Fruit fly (Drosophila melanogaster): Measurements from ENCODE around the gene CG10657.
A peak's percentile ranks its signal among the peaks of the same experiment; 100 is the strongest.

Gene CG10657

DNA sequence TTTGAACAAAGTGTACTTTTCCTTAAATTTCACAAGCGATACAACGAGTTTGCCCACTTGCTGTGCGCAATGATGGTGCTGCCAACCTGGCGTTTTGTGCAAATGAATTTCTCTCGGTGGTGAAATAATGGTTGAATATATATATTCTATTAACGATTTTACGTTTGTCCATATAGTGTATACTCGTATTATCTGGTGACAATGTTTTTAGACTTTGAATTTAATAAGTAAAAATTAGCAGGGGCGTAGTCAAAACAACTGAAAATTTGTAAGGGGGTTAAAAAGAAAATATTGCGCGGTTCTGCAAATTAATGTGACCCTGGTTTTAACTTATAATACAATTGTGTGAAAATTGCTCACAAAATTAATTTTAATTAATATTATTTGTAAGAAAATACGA is 26.9 kb upstream of the CG10657 start, which contains the start of the genes ver and Gcn5 (continued):
- TF ChIP-seq esg (GFP tag; conservative IDR thresholded peaks at IDR 0.05), result peak; percentile 89
- TF ChIP-seq Opbp (GFP tag; IDR thresholded peaks at IDR 0.05; ENCODE audit: partially characterized antibody), result no peak
- TF ChIP-seq CG4730 (GFP tag; IDR thresholded peaks at IDR 0.05), result peak; percentile 91
- TF ChIP-seq schlank (tag; optimal IDR thresholded peaks at IDR 0.05), result peak; percentile 73
- no peak for TF ChIP-seq HLHmδ (GFP tag; optimal IDR thresholded peaks at IDR 0.05)
- TF ChIP-seq CG3726 (GFP tag; IDR thresholded peaks at IDR 0.05), result peak; percentile 83; the same call in 2 of the 3 replicates
- peak; percentile 89 for TF ChIP-seq CG16815 (GFP tag; optimal IDR thresholded peaks at IDR 0.05)
- TF ChIP-seq CG15269 (tag; optimal IDR thresholded peaks at IDR 0.05), result peak; percentile 95
- peak; percentile 89 for TF ChIP-seq grau (tag; optimal IDR thresholded peaks at IDR 0.05)
- peak; percentile 56 for TF ChIP-seq CG15479 (GFP tag; optimal IDR thresholded peaks at IDR 0.05)
- TF ChIP-seq Fer1 (GFP tag; optimal IDR thresholded peaks at IDR 0.05), result peak; percentile 89
- peak; percentile 87 for TF ChIP-seq MBD-R2 (GFP tag; IDR thresholded peaks at IDR 0.05)
- TF ChIP-seq CG10267 (tag; optimal IDR thresholded peaks at IDR 0.05), result peak; percentile 88
- peak; percentile 86 for TF ChIP-seq CG9437 (GFP tag; optimal IDR thresholded peaks at IDR 0.05)
- peak; percentile 95 for TF ChIP-seq lmd (GFP tag; IDR thresholded peaks at IDR 0.05)
- TF ChIP-seq gem (tag; optimal IDR thresholded peaks at IDR 0.05), result peak; percentile 95
- TF ChIP-seq zfh2 (GFP tag; optimal IDR thresholded peaks at IDR 0.05), result peak; percentile 93
- peak; percentile 89 for TF ChIP-seq CG1603 (tag; optimal IDR thresholded peaks at IDR 0.05)
- TF ChIP-seq CG11247 (GFP tag; IDR thresholded peaks at IDR 0.05), result peak; percentile 95
- peak; percentile 84 for TF ChIP-seq dmrt11E (tag; optimal IDR thresholded peaks at IDR 0.05)
- peak; percentile 82 for TF ChIP-seq wdn (GFP tag; IDR thresholded peaks at IDR 0.05)
- TF ChIP-seq vvl (GFP tag; IDR thresholded peaks at IDR 0.05), result peak; percentile 97
- peak; percentile 81 for TF ChIP-seq CG2116 (GFP tag; optimal IDR thresholded peaks at IDR 0.05)
- TF ChIP-seq sug (tag; optimal IDR thresholded peaks at IDR 0.05), result peak; percentile 84
- TF ChIP-seq CG4424 (GFP tag; optimal IDR thresholded peaks at IDR 0.05), result peak; percentile 90
- TF ChIP-seq sim (GFP tag; IDR thresholded peaks at IDR 0.05), result peak; percentile 76
- TF ChIP-seq dmrt99B (tag; optimal IDR thresholded peaks at IDR 0.05), result peak; percentile 91
- peak; percentile 88 for TF ChIP-seq Mrtf (GFP tag; IDR thresholded peaks at IDR 0.05)
- TF ChIP-seq CG18476 (GFP tag; optimal IDR thresholded peaks at IDR 0.05), result peak; percentile 92
- TF ChIP-seq Atf6 (GFP tag; IDR thresholded peaks at IDR 0.05), result peak; percentile 89
- peak; percentile 95 for TF ChIP-seq CG12391 (tag; optimal IDR thresholded peaks at IDR 0.05)
- TF ChIP-seq repo (GFP tag; optimal IDR thresholded peaks at IDR 0.05), result peak; percentile 49
- TF ChIP-seq CG6854 (GFP tag; optimal IDR thresholded peaks at IDR 0.05), result peak; percentile 76
- peak; percentile 92 for TF ChIP-seq caup (GFP tag; optimal IDR thresholded peaks at IDR 0.05; ENCODE audit: severe bottlenecking)
- TF ChIP-seq aop (GFP tag; IDR thresholded peaks at IDR 0.05), result 0 out of 2 replicates have a peak, but pooled peaks have one; percentile 52
- peak; percentile 84 for TF ChIP-seq slou (GFP tag; optimal IDR thresholded peaks at IDR 0.05)
- TF ChIP-seq org-1 (GFP tag; optimal IDR thresholded peaks at IDR 0.05), result peak; percentile 85
- TF ChIP-seq wor (GFP tag; IDR thresholded peaks at IDR 0.05), result peak; percentile 88
- peak; percentile 54 for TF ChIP-seq Atf-2 (GFP tag; optimal IDR thresholded peaks at IDR 0.05)
- no peak for TF ChIP-seq pita (GFP tag; optimal IDR thresholded peaks at IDR 0.05)
- peak; percentile 89 for TF ChIP-seq ara (GFP tag; IDR thresholded peaks at IDR 0.05)
- peak; percentile 89; the same call in 2 of the 3 replicates for TF ChIP-seq so (GFP tag; IDR thresholded peaks at IDR 0.05)
- TF ChIP-seq vnd (GFP tag; IDR thresholded peaks at IDR 0.05; ENCODE audit: partially characterized antibody), result no peak
- peak; percentile 93 for TF ChIP-seq Meics (GFP tag; optimal IDR thresholded peaks at IDR 0.05)
- peak; percentile 56 for TF ChIP-seq gro (GFP tag; optimal IDR thresholded peaks at IDR 0.05)
- TF ChIP-seq cad (GFP tag; optimal IDR thresholded peaks at IDR 0.05), result no peak
- TF ChIP-seq fd64A (GFP tag; optimal IDR thresholded peaks at IDR 0.05), result peak; percentile 25
- TF ChIP-seq CG4617 (GFP tag; optimal IDR thresholded peaks at IDR 0.05; ENCODE audit: borderline replicate concordance), result peak; percentile 74
- TF ChIP-seq Six4 (GFP tag; optimal IDR thresholded peaks at IDR 0.05), result peak; percentile 81
- TF ChIP-seq CG10274 (GFP tag; optimal IDR thresholded peaks at IDR 0.05), result peak; percentile 75
- peak; percentile 87 for TF ChIP-seq CG12104 (GFP tag; optimal IDR thresholded peaks at IDR 0.05)

Measured in whole organism, embryonic.